Worm (Caenorhabditis elegans) whole organism, mixed stage, embryonic: ENCODE data around the gene twk-31.

Experiments used
- M03D4.4 ChIP-seq: sonication (generic microtip); optimal IDR thresholded peaks from 2 replicates; lab custom pipeline; 2017; ENCODE audit warnings: mild to moderate bottlenecking, missing genetic modification characterization, missing compliant biosample characterization
- bed-3 ChIP-seq: fragments of 200-800 bp; sonication (Bioruptor generic); optimal IDR thresholded peaks from 3 replicates; lab custom pipeline; 2018; ENCODE audit warnings: mild to moderate bottlenecking, missing genetic modification characterization, moderate library complexity, missing compliant biosample characterization
- blmp-1 ChIP-seq: fragments of 150-350 bp; optimal IDR thresholded peaks from 2 replicates; lab custom pipeline; 2014; ENCODE audit warnings: missing biosample characterization, missing genetic modification characterization
- ceh-39 ChIP-seq: fragments of 150-350 bp; optimal IDR thresholded peaks from 2 replicates; lab custom pipeline; 2014; ENCODE audit warnings: missing biosample characterization, missing genetic modification characterization
- ceh-43 ChIP-seq: fragments of 200-800 bp; sonication (Bioruptor generic); optimal IDR thresholded peaks from 2 replicates; lab custom pipeline; 2018; ENCODE audit warnings: mild to moderate bottlenecking, missing genetic modification characterization, moderate library complexity, missing compliant biosample characterization
- ceh-83 ChIP-seq: fragments of 200-800 bp; sonication (Bioruptor generic); optimal IDR thresholded peaks from 2 replicates; lab custom pipeline; 2018; ENCODE audit warnings: mild to moderate bottlenecking, missing genetic modification characterization, missing compliant biosample characterization
- ces-1 ChIP-seq: fragments of 150-350 bp; optimal IDR thresholded peaks from 2 replicates; lab custom pipeline; 2014; ENCODE audit warnings: missing biosample characterization, missing genetic modification reagents, missing genetic modification characterization
- cnd-1 ChIP-seq: fragments of 200-800 bp; sonication (Bioruptor generic); optimal IDR thresholded peaks from 2 replicates; lab custom pipeline; 2018; ENCODE audit warnings: mild to moderate bottlenecking, missing genetic modification characterization, missing compliant biosample characterization
- drap-1 ChIP-seq: fragments of 200-800 bp; sonication (Bioruptor generic); optimal IDR thresholded peaks from 3 replicates; lab custom pipeline; 2018; ENCODE audit warnings: mild to moderate bottlenecking, missing genetic modification characterization, missing compliant biosample characterization
- elt-1 ChIP-seq: sonication (generic microtip); optimal IDR thresholded peaks from 2 replicates; lab custom pipeline; 2017; ENCODE audit warnings: missing genetic modification characterization, mild to moderate bottlenecking, missing compliant biosample characterization, antibody characterized with exemption, moderate library complexity, borderline replicate concordance; ENCODE audit not compliant: insufficient read depth
- elt-3 ChIP-seq: fragments of 150-350 bp; optimal IDR thresholded peaks from 2 replicates; lab custom pipeline; 2014; ENCODE audit warnings: missing biosample characterization, missing genetic modification characterization
- flh-1 ChIP-seq: fragments of 200-800 bp; sonication (Bioruptor generic); optimal IDR thresholded peaks from 2 replicates; lab custom pipeline; 2018; ENCODE audit warnings: mild to moderate bottlenecking, missing genetic modification characterization, moderate library complexity, missing compliant biosample characterization
- ham-2 ChIP-seq: fragments of 200-800 bp; sonication (Bioruptor generic); optimal IDR thresholded peaks from 2 replicates; lab custom pipeline; 2018; ENCODE audit warnings: mild to moderate bottlenecking, missing genetic modification characterization, missing compliant biosample characterization
- hlh-1 ChIP-seq: fragments of 150-350 bp; optimal IDR thresholded peaks from 2 replicates; lab custom pipeline; 2014; ENCODE audit warnings: missing biosample characterization, missing genetic modification reagents, missing genetic modification characterization
- lin-13 ChIP-seq: fragments of 150-350 bp; optimal IDR thresholded peaks from 2 replicates; lab custom pipeline; 2014; ENCODE audit warnings: missing biosample characterization, missing genetic modification characterization
- lin-32 ChIP-seq: fragments of 200-800 bp; sonication (Bioruptor generic); optimal IDR thresholded peaks from 2 replicates; lab custom pipeline; 2018; ENCODE audit warnings: mild to moderate bottlenecking, missing genetic modification characterization, missing compliant biosample characterization
- lsy-2 ChIP-seq: fragments of 150-350 bp; optimal IDR thresholded peaks from 2 replicates; lab custom pipeline; 2014; ENCODE audit warnings: missing biosample characterization, missing genetic modification characterization
- mab-5 ChIP-seq: fragments of 150-350 bp; optimal IDR thresholded peaks from 2 replicates; lab custom pipeline; 2014; ENCODE audit warnings: missing biosample characterization, missing genetic modification characterization
- mep-1 ChIP-seq: fragments of 150-350 bp; optimal IDR thresholded peaks from 2 replicates; lab custom pipeline; 2017; ENCODE audit warnings: missing biosample characterization, missing genetic modification reagents, missing genetic modification characterization, inconsistent platforms
- mls-2 ChIP-seq: sonication (generic microtip); optimal IDR thresholded peaks from 2 replicates; lab custom pipeline; 2016; ENCODE audit warnings: mild to moderate bottlenecking, missing genetic modification characterization, moderate library complexity, missing compliant biosample characterization
- nhr-12 ChIP-seq: fragments of 150-350 bp; optimal IDR thresholded peaks from 2 replicates; lab custom pipeline; 2014; ENCODE audit warnings: missing biosample characterization, missing genetic modification characterization
- nhr-2 ChIP-seq: fragments of 150-350 bp; optimal IDR thresholded peaks from 2 replicates; lab custom pipeline; 2014; ENCODE audit warnings: missing biosample characterization, missing genetic modification characterization
- nhr-237 ChIP-seq: fragments of 150-350 bp; optimal IDR thresholded peaks from 2 replicates; lab custom pipeline; 2014; ENCODE audit warnings: missing biosample characterization, missing genetic modification characterization
- nhr-28 ChIP-seq: fragments of 150-350 bp; optimal IDR thresholded peaks from 2 replicates; lab custom pipeline; 2014; ENCODE audit warnings: missing biosample characterization, missing genetic modification characterization
- nhr-76 ChIP-seq: sonication (generic microtip); optimal IDR thresholded peaks from 2 replicates; lab custom pipeline; 2017; ENCODE audit warnings: missing biosample characterization, missing genetic modification characterization
- pha-4 ChIP-seq: fragments of 150-350 bp; optimal IDR thresholded peaks from 2 replicates; lab custom pipeline; 2018; ENCODE audit warnings: missing biosample characterization, missing genetic modification reagents, missing genetic modification characterization
- sem-2 ChIP-seq: fragments of 200-800 bp; sonication (Bioruptor generic); optimal IDR thresholded peaks from 2 replicates; lab custom pipeline; 2018; ENCODE audit warnings: mild to moderate bottlenecking, missing genetic modification characterization, missing compliant biosample characterization
- snpc-4 ChIP-seq: fragments of 150-350 bp; optimal IDR thresholded peaks from 2 replicates; lab custom pipeline; 2014; ENCODE audit warnings: missing biosample characterization, missing genetic modification characterization
- sptf-1 ChIP-seq: sonication (generic microtip); optimal IDR thresholded peaks from 2 replicates; lab custom pipeline; 2017; ENCODE audit warnings: mild to moderate bottlenecking, missing genetic modification characterization, moderate library complexity, missing compliant biosample characterization
- tbx-8 ChIP-seq: fragments of 200-800 bp; sonication (Bioruptor generic); optimal IDR thresholded peaks from 2 replicates; lab custom pipeline; 2018; ENCODE audit warnings: mild to moderate bottlenecking, missing genetic modification characterization, moderate library complexity, missing compliant biosample characterization
- unc-120 ChIP-seq: sonication (generic microtip); optimal IDR thresholded peaks from 2 replicates; lab custom pipeline; 2017; ENCODE audit warnings: missing genetic modification characterization, missing compliant biosample characterization; ENCODE audit not compliant: poor library complexity, severe bottlenecking
- unc-39 ChIP-seq: fragments of 150-350 bp; optimal IDR thresholded peaks from 2 replicates; lab custom pipeline; 2014; ENCODE audit warnings: missing biosample characterization, missing genetic modification characterization
- unc-62 ChIP-seq: fragments of 150-350 bp; optimal IDR thresholded peaks from 2 replicates; lab custom pipeline; 2014; ENCODE audit warnings: missing biosample characterization, missing genetic modification reagents, missing genetic modification characterization
- zip-8 ChIP-seq: fragments of 150-350 bp; optimal IDR thresholded peaks from 2 replicates; lab custom pipeline; 2014; ENCODE audit warnings: missing biosample characterization, missing genetic modification characterization
- ztf-11 ChIP-seq: fragments of 150-350 bp; optimal IDR thresholded peaks from 2 replicates; lab custom pipeline; 2014; ENCODE audit warnings: missing biosample characterization, missing genetic modification characterization

twk-31 gene

DNA sequence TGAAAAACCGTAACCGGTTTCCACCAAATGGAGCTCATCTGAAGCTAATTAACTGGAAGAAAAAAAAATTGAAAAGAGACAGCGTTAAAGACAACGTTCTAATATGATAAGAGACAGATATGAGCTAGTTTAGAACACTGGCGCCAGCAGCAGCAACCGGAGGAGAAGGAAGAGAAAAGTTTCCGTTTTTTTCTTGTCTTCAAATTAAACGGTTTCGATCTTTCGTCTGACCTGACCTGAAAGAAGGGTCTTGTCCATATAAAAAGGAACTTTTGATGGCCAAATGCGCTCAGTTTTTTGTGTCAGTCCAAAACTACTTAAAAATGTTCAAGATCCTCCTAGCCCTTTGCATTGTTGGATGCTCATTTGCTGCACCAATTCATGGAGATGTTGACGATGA is 44.0 kb upstream of the twk-31 start, which contains the start of gene T28D6.3:
Gene T28D6.3 (plus strand): TSS at position 301 of the 400 bp plus-strand sequence.
- TF ChIP-seq elt-3: no peak
- no peak for TF ChIP-seq sem-2 (GFP tag; lab: Kevin White, UChicago)
- no peak for TF ChIP-seq zip-8
- TF ChIP-seq ham-2 (GFP tag; lab: Kevin White, UChicago): no peak
- TF ChIP-seq M03D4.4 (tag; lab: Kevin White, UChicago): no peak
- TF ChIP-seq lin-13 (tag; lab: Kevin White, UChicago): no peak
- TF ChIP-seq pha-4: no peak
- TF ChIP-seq blmp-1 (tag; lab: Kevin White, UChicago): no peak
- TF ChIP-seq ceh-83 (GFP tag; lab: Kevin White, UChicago): no peak
- no peak for TF ChIP-seq unc-39 (tag; lab: Kevin White, UChicago)
- no peak for TF ChIP-seq mep-1 (tag; lab: Kevin White, UChicago)
- no peak for TF ChIP-seq snpc-4
- no peak for TF ChIP-seq nhr-2
- no peak for TF ChIP-seq unc-62 (GFP tag; lab: Kevin White, UChicago)
- TF ChIP-seq mls-2: no peak
- TF ChIP-seq nhr-237: no peak
- no peak for TF ChIP-seq ztf-11 (tag; lab: Kevin White, UChicago)
- TF ChIP-seq elt-1 (tag; lab: Kevin White, UChicago): no peak
- TF ChIP-seq, all 35 proteins: peak for 0

DNA sequence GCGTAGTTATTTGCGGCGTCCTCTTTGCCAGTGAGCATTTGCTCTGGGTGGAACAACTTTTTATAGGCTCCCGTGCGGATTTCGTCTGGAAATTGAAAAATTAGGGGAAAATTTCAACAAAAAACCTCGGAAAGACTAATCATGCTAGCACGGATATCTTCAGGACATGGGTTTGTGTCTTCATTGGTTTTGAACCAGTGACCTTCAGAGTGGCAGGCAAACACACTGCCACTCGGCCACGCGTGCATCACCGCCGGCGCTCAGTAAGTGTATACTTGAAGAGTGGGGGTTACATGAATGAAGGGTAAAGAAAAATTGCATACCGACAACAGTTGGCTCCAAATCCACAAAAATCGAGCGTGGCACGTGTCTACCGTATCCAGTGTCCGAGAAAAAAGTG is 39.2 kb upstream of the twk-31 start:
- TF ChIP-seq nhr-12: no peak
- peak; percentile 93 for TF ChIP-seq ceh-83 (GFP tag; lab: Kevin White, UChicago)
- TF ChIP-seq mls-2: peak; percentile 96
- TF ChIP-seq unc-120: peak; percentile 83
- TF ChIP-seq sptf-1 (tag; lab: Kevin White, UChicago): peak; percentile 96
- no peak for TF ChIP-seq nhr-28
- TF ChIP-seq lin-32: peak; percentile 91
- TF ChIP-seq nhr-237: no peak
- TF ChIP-seq ceh-39 (tag; lab: Kevin White, UChicago): no peak
- TF ChIP-seq unc-62 (GFP tag; lab: Kevin White, UChicago): no peak
- TF ChIP-seq lin-13 (tag; lab: Kevin White, UChicago): peak; percentile 61
- no peak for TF ChIP-seq nhr-2
- peak; percentile 14 for TF ChIP-seq elt-3
- TF ChIP-seq ham-2 (GFP tag; lab: Kevin White, UChicago): peak; percentile 85
- TF ChIP-seq zip-8: no peak
- TF ChIP-seq bed-3 (GFP tag; lab: Kevin White, UChicago): peak; percentile 83
- TF ChIP-seq ceh-43 (GFP tag; lab: Kevin White, UChicago): peak; percentile 83
- TF ChIP-seq lsy-2 (tag; lab: Kevin White, UChicago): no peak
- TF ChIP-seq mab-5: no peak
- peak; percentile 96 for TF ChIP-seq cnd-1 (tag; lab: Kevin White, UChicago)
- TF ChIP-seq flh-1 (GFP tag; lab: Kevin White, UChicago): peak; percentile 78
- peak; percentile 88 for TF ChIP-seq sem-2 (GFP tag; lab: Kevin White, UChicago)
- peak; percentile 71 for TF ChIP-seq hlh-1
- TF ChIP-seq drap-1: peak; percentile 97
- TF ChIP-seq unc-39 (tag; lab: Kevin White, UChicago): peak; percentile 8
- peak; percentile 83 for TF ChIP-seq tbx-8 (GFP tag; lab: Kevin White, UChicago)
- TF ChIP-seq pha-4: peak; percentile 28
- TF ChIP-seq mep-1 (tag; lab: Kevin White, UChicago): no peak
- TF ChIP-seq elt-1 (tag; lab: Kevin White, UChicago): no peak
- TF ChIP-seq nhr-76 (tag; lab: Kevin White, UChicago): no peak
- TF ChIP-seq ztf-11 (tag; lab: Kevin White, UChicago): peak; percentile 81
- TF ChIP-seq M03D4.4 (tag; lab: Kevin White, UChicago): peak; percentile 92
- no peak for TF ChIP-seq blmp-1 (tag; lab: Kevin White, UChicago)
- peak; percentile 22 for TF ChIP-seq ces-1 (GFP tag; lab: Kevin White, UChicago)
- TF ChIP-seq snpc-4: no peak
- TF ChIP-seq, all 35 proteins: peak for 21

DNA sequence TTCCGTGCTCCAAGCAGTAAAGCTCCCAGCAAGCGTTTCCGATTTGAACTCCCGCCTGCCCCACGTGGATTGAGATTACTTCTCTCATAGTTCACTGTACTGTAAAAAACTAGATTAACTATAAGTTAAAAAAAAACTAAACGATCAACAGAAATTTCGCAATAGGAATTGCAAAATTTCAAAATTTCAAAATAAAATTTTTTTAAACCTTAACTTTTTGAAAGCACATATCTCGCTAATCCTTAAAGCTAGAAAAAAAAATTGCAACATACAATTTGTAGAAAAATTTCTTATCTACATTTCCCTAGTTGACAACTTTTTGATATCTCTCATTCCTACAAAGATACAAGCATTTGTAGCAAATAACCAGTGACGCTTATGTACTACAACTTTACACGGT is 38.8 kb upstream of the twk-31 start, which contains the start of gene tba-7:
Gene tba-7 (minus strand): TSS at position 101 of the 400 bp plus-strand sequence.
- TF ChIP-seq nhr-2 (no peak), mep-1 (tag; lab: Kevin White, UChicago) (no peak), ceh-43 (GFP tag; lab: Kevin White, UChicago) (no peak), pha-4 (no peak), unc-62 (GFP tag; lab: Kevin White, UChicago) (no peak), lsy-2 (tag; lab: Kevin White, UChicago) (no peak), ztf-11 (tag; lab: Kevin White, UChicago) (no peak), flh-1 (GFP tag; lab: Kevin White, UChicago) (no peak)
- TF ChIP-seq, all 35 proteins: peak for 0
